Fruit fly (Drosophila melanogaster) Kc167 (cell line): ENCODE data around the gene porin.

ENCODE experiments used
- Sin3A ChIP-seq: fragments of >200 bp; optimal IDR thresholded peaks from 2 replicates; lab custom pipeline; 2018; ENCODE audit warnings: missing external identifiers
- h ChIP-seq: fragments of >200 bp; optimal IDR thresholded peaks from 3 replicates; lab custom pipeline; 2018; ENCODE audit warnings: missing external identifiers
- psq ChIP-seq: fragments of >200 bp; optimal IDR thresholded peaks from 2 replicates; lab custom pipeline; 2017; ENCODE audit warnings: missing external identifiers
- ttk ChIP-seq: sonication (Bioruptor generic); optimal IDR thresholded peaks from 2 replicates; lab custom pipeline; 2017; ENCODE audit warnings: missing external identifiers

DNA sequence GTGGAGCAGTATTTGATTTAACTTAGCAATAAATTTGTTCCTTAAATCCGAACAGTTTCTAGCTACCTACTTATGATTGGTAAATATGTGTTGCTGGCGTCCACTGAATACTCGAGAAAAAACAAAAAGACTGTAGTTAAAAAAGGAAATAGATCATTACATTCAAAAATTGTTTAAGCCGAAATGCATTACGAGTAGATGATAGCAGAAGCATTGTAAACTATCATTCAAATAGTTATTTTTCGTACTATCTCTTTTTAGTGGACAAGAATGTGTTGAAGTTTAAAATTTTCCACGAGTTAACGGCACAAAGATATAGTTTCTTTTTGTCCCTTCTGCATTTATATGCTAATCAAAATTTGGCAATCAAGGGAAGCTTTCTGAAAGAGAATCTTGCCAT, 38.2 kb upstream of the porin start, which contains the start of gene CG14071:
- TF ChIP-seq h (lab: Kevin White, UChicago) (no peak), Sin3A (lab: Kevin White, UChicago) (no peak), psq (lab: Kevin White, UChicago) (no peak), ttk (no peak)
